Worm (Caenorhabditis elegans): ENCODE measurements around the gene flp-32.

DNA sequence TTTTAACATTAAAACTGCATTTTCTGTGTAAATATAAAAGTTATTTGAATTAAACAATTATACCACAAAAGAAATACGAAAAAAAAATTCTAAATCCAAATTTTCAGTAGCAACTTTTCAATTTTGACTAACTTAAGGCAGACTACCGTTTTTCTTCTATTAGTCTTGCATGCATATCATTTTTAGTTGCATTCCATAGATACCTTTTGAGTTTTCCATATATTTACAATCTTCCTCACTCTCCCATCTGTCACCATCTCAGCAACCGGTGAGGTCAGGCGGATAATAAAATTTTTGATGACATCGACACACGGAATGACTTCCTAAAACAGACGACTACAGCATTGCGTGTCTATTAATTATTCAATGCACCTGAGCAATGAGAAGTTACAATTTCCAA, 45.1 kb downstream of the flp-32 start, which contains the start of gene gcy-36:
- TF ChIP-seq elt-2 (tag; optimal IDR thresholded peaks at IDR 0.05) (no peak), ceh-19 (GFP tag; optimal IDR thresholded peaks at IDR 0.05) (no peak), tbx-2 (tag; optimal IDR thresholded peaks at IDR 0.05) (no peak), ttx-3 (tag; optimal IDR thresholded peaks at IDR 0.05) (no peak), ahr-1 (tag; optimal IDR thresholded peaks at IDR 0.05) (no peak), nhr-11 (tag; optimal IDR thresholded peaks at IDR 0.05) (no peak), gmeb-2 (tag; optimal IDR thresholded peaks at IDR 0.05) (no peak), zip-5 (tag; optimal IDR thresholded peaks at IDR 0.05) (no peak), lin-11 (tag; optimal IDR thresholded peaks at IDR 0.05) (no peak), ets-4 (tag; optimal IDR thresholded peaks at IDR 0.05) (no peak), elt-4 (tag; optimal IDR thresholded peaks at IDR 0.05) (no peak), dve-1 (tag; optimal IDR thresholded peaks at IDR 0.05) (no peak), hlh-13 (GFP tag; optimal IDR thresholded peaks at IDR 0.05) (no peak), hlh-8 (tag; optimal IDR thresholded peaks at IDR 0.05) (no peak)
